Worm (Caenorhabditis elegans) whole organism, late embryonic: Measurements from ENCODE around the gene dex-1.
A peak's percentile ranks its signal among the peaks of the same experiment; 100 is the strongest.

Experiments
- C08G9.2 ChIP-seq: sonication (generic microtip); optimal IDR thresholded peaks from 2 replicates; lab custom pipeline; 2016; ENCODE audit warnings: mild to moderate bottlenecking, missing genetic modification characterization, moderate library complexity, missing compliant biosample characterization
- T23F11.4 ChIP-seq: fragments of 200-800 bp; sonication (Bioruptor generic); optimal IDR thresholded peaks from 2 replicates; lab custom pipeline; 2018; ENCODE audit warnings: mild to moderate bottlenecking, missing genetic modification characterization, missing compliant biosample characterization
- ama-1 ChIP-seq: fragments of 150-350 bp; optimal IDR thresholded peaks from 2 replicates; lab custom pipeline; 2014
- ceh-14 ChIP-seq: sonication (generic microtip); optimal IDR thresholded peaks from 2 replicates; lab custom pipeline; 2016; ENCODE audit warnings: missing genotype, missing genetic modification characterization, missing compliant biosample characterization
- ceh-19 ChIP-seq: fragments of 200-800 bp; sonication (Bioruptor generic); optimal IDR thresholded peaks from 2 replicates; lab custom pipeline; 2018; ENCODE audit warnings: mild to moderate bottlenecking, missing genetic modification characterization, missing compliant biosample characterization
- ceh-2 ChIP-seq: sonication (generic microtip); optimal IDR thresholded peaks from 2 replicates; lab custom pipeline; 2016; ENCODE audit warnings: missing genotype, missing genetic modification characterization, missing compliant biosample characterization
- ceh-22 ChIP-seq: sonication (generic microtip); optimal IDR thresholded peaks from 2 replicates; lab custom pipeline; 2017; ENCODE audit warnings: missing biosample characterization, missing genetic modification characterization
- ceh-24 ChIP-seq: sonication (generic microtip); optimal IDR thresholded peaks from 2 replicates; lab custom pipeline; 2016; ENCODE audit warnings: mild to moderate bottlenecking, missing genetic modification characterization, missing compliant biosample characterization
- ceh-30 ChIP-seq: fragments of 150-350 bp; optimal IDR thresholded peaks from 2 replicates; lab custom pipeline; 2014; ENCODE audit warnings: missing biosample characterization, missing genetic modification characterization
- ceh-45 ChIP-seq: fragments of 200-800 bp; sonication (Bioruptor generic); IDR thresholded peaks from 2 replicates; pipeline ENCODE4 v1.3.6; 2022; ENCODE audit warnings: missing genetic modification reagents, missing genetic modification characterization, missing compliant biosample characterization
- ceh-48 ChIP-seq: sonication (generic microtip); optimal IDR thresholded peaks from 2 replicates; lab custom pipeline; 2016; ENCODE audit warnings: missing genetic modification characterization, inconsistent platforms, missing compliant biosample characterization
- ceh-6 ChIP-seq: fragments of 200-800 bp; sonication (Bioruptor generic); optimal IDR thresholded peaks from 2 replicates; lab custom pipeline; 2018; ENCODE audit warnings: mild to moderate bottlenecking, missing genetic modification characterization, missing compliant biosample characterization
- ceh-9 ChIP-seq: sonication (generic microtip); optimal IDR thresholded peaks from 2 replicates; lab custom pipeline; 2016; ENCODE audit warnings: mild to moderate bottlenecking, missing genetic modification characterization, inconsistent platforms, missing compliant biosample characterization
- che-1 ChIP-seq: sonication (generic microtip); optimal IDR thresholded peaks from 2 replicates; lab custom pipeline; 2016; ENCODE audit warnings: mild to moderate bottlenecking, missing genetic modification characterization, missing compliant biosample characterization
- dmd-4 ChIP-seq: sonication (generic microtip); optimal IDR thresholded peaks from 2 replicates; lab custom pipeline; 2016; ENCODE audit warnings: borderline replicate concordance, missing genetic modification characterization, missing compliant biosample characterization
- dve-1 ChIP-seq: sonication (generic microtip); optimal IDR thresholded peaks from 2 replicates; lab custom pipeline; 2017; ENCODE audit warnings: antibody characterized with exemption, mild to moderate bottlenecking, missing genetic modification characterization, missing compliant biosample characterization
- ets-4 ChIP-seq: sonication (generic microtip); optimal IDR thresholded peaks from 2 replicates; lab custom pipeline; 2016; ENCODE audit warnings: missing genetic modification characterization, missing compliant biosample characterization
- fax-1 ChIP-seq: sonication (generic microtip); optimal IDR thresholded peaks from 2 replicates; lab custom pipeline; 2016; ENCODE audit warnings: missing genotype, missing genetic modification characterization, missing compliant biosample characterization
- fkh-10 ChIP-seq: fragments of 150-350 bp; optimal IDR thresholded peaks from 2 replicates; lab custom pipeline; 2014; ENCODE audit warnings: missing biosample characterization, missing genetic modification reagents, missing genetic modification characterization
- fkh-6 ChIP-seq: sonication (generic microtip); optimal IDR thresholded peaks from 2 replicates; lab custom pipeline; 2016; ENCODE audit warnings: missing genetic modification characterization, missing compliant biosample characterization
- gmeb-2 ChIP-seq: sonication (generic microtip); optimal IDR thresholded peaks from 2 replicates; lab custom pipeline; 2016; ENCODE audit warnings: missing genetic modification characterization, inconsistent platforms, missing compliant biosample characterization
- hlh-13 ChIP-seq: fragments of 200-800 bp; sonication (Bioruptor generic); optimal IDR thresholded peaks from 2 replicates; lab custom pipeline; 2018; ENCODE audit warnings: mild to moderate bottlenecking, missing genetic modification characterization, missing compliant biosample characterization
- hlh-15 ChIP-seq: sonication (generic microtip); optimal IDR thresholded peaks from 2 replicates; lab custom pipeline; 2016; ENCODE audit warnings: missing genetic modification characterization, missing compliant biosample characterization
- lim-6 ChIP-seq: sonication (generic microtip); optimal IDR thresholded peaks from 2 replicates; lab custom pipeline; 2016; ENCODE audit warnings: missing genetic modification characterization, missing compliant biosample characterization
- mec-3 ChIP-seq: sonication (generic microtip); optimal IDR thresholded peaks from 2 replicates; lab custom pipeline; 2016; ENCODE audit warnings: borderline replicate concordance, missing genetic modification characterization, missing compliant biosample characterization
- nfya-1 ChIP-seq: sonication (generic microtip); optimal IDR thresholded peaks from 2 replicates; lab custom pipeline; 2017; ENCODE audit warnings: missing genetic modification characterization, mild to moderate bottlenecking, missing compliant biosample characterization, antibody characterized with exemption, moderate library complexity
- nhr-232 ChIP-seq: sonication (generic microtip); optimal IDR thresholded peaks from 2 replicates; lab custom pipeline; 2016; ENCODE audit warnings: missing genetic modification characterization, missing compliant biosample characterization
- npax-4 ChIP-seq: sonication (generic microtip); optimal IDR thresholded peaks from 2 replicates; lab custom pipeline; 2016; ENCODE audit warnings: missing genetic modification characterization, missing compliant biosample characterization
- odd-2 ChIP-seq: sonication (generic microtip); optimal IDR thresholded peaks from 2 replicates; lab custom pipeline; 2017; ENCODE audit warnings: antibody characterized with exemption, mild to moderate bottlenecking, missing genetic modification characterization, missing compliant biosample characterization
- pat-9 ChIP-seq: fragments of 200-800 bp; sonication (Bioruptor generic); optimal IDR thresholded peaks from 2 replicates; lab custom pipeline; 2018; ENCODE audit warnings: mild to moderate bottlenecking, missing genetic modification characterization, moderate library complexity, missing compliant biosample characterization
- pha-2 ChIP-seq: sonication (generic microtip); optimal IDR thresholded peaks from 2 replicates; lab custom pipeline; 2017; ENCODE audit warnings: mild to moderate bottlenecking, missing genetic modification characterization, missing compliant biosample characterization
- pqm-1 ChIP-seq: sonication (generic microtip); optimal IDR thresholded peaks from 2 replicates; lab custom pipeline; 2016; ENCODE audit warnings: missing genetic modification characterization, missing compliant biosample characterization
- pros-1 ChIP-seq: fragments of 150-350 bp; optimal IDR thresholded peaks from 2 replicates; lab custom pipeline; 2014; ENCODE audit warnings: missing biosample characterization, missing genetic modification reagents, missing genetic modification characterization
- rnt-1 ChIP-seq: sonication (generic microtip); optimal IDR thresholded peaks from 2 replicates; lab custom pipeline; 2016; ENCODE audit warnings: missing genetic modification characterization, missing compliant biosample characterization
- sdc-2 ChIP-seq: sonication (generic microtip); optimal IDR thresholded peaks from 2 replicates; lab custom pipeline; 2016; ENCODE audit warnings: missing genotype, missing genetic modification characterization, missing compliant biosample characterization
- sox-2 ChIP-seq: fragments of 200-800 bp; sonication (Bioruptor generic); IDR thresholded peaks from 2 replicates; pipeline ENCODE4 v1.3.6; 2022; ENCODE audit warnings: missing genetic modification reagents, missing genetic modification characterization, missing compliant biosample characterization
- syd-9 ChIP-seq: sonication (generic microtip); optimal IDR thresholded peaks from 2 replicates; lab custom pipeline; 2016; ENCODE audit warnings: mild to moderate bottlenecking, missing genetic modification characterization, moderate library complexity, missing compliant biosample characterization
- tbx-7 ChIP-seq: sonication (generic microtip); optimal IDR thresholded peaks from 2 replicates; lab custom pipeline; 2016; ENCODE audit warnings: missing genotype, missing genetic modification characterization, missing compliant biosample characterization
- ttx-3 ChIP-seq: sonication (generic microtip); optimal IDR thresholded peaks from 2 replicates; lab custom pipeline; 2016; ENCODE audit warnings: missing genetic modification reagents, missing genetic modification characterization, missing compliant biosample characterization
- unc-55 ChIP-seq: sonication (generic microtip); optimal IDR thresholded peaks from 2 replicates; lab custom pipeline; 2017; ENCODE audit warnings: missing biosample characterization, missing genetic modification reagents, missing genetic modification characterization
- zip-5 ChIP-seq: sonication (generic microtip); optimal IDR thresholded peaks from 2 replicates; lab custom pipeline; 2016; ENCODE audit warnings: missing genetic modification characterization, missing compliant biosample characterization

dex-1 gene

DNA sequence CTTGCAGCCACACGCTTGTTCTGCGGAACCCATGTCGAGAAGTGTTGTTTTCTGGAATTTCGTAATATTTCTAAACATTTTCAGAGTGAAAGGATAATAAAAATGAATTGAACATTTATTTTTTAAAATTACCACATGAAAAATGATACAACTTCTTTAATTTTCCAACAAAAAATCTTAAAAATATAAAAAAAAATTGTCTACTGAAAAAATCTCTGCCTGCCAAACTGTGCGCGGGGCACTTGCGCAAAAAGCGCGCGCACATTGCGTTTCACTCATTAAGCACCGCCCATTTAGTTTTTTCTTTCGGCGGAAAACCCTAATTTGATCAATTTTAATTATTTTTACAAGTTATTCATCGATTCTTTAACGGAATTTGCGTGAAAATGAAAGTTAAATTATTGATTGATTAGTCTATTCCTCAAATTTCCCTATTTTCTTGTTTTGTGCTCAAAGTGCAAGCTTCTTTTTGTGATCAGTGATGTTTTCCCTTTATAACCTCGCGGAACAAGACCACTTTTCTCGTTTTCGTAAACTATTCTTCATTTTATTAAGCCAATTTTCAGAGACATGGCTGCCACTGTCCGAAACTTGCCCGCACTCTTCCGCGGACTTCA lies 29.1 kb downstream of the dex-1 start, which contains the start of the genes nmad-1 and hach-1 (continued):
- peak; percentile 81 for TF ChIP-seq rnt-1 (tag; lab: Kevin White, UChicago)
- TF ChIP-seq ama-1 (lab: Kevin White, UChicago), result no peak
- TF ChIP-seq ceh-2, result peak; percentile 96
- peak; percentile 90 for TF ChIP-seq gmeb-2
- peak; percentile 67 for TF ChIP-seq ceh-48 (tag; lab: Kevin White, UChicago)
- TF ChIP-seq ceh-24, result peak; percentile 82
- TF ChIP-seq nfya-1 (tag; lab: Kevin White, UChicago), result peak; percentile 87
- TF ChIP-seq ets-4 (tag; lab: Kevin White, UChicago), result peak; percentile 90
- TF ChIP-seq mec-3 (tag; lab: Kevin White, UChicago), result peak; percentile 2
- TF ChIP-seq zip-5 (tag; lab: Kevin White, UChicago), result peak; percentile 90
- TF ChIP-seq ceh-19 (GFP tag; lab: Kevin White, UChicago), result peak; percentile 92
- peak; percentile 84 for TF ChIP-seq fkh-6 (tag; lab: Kevin White, UChicago)
- TF ChIP-seq ceh-6 (GFP tag; lab: Kevin White, UChicago), result peak; percentile 73
- peak; percentile 67 for TF ChIP-seq ceh-9 (tag; lab: Kevin White, UChicago)
- TF ChIP-seq lim-6 (tag; lab: Kevin White, UChicago), result peak; percentile 54
- no peak for TF ChIP-seq ceh-22 (tag; lab: Kevin White, UChicago)
- TF ChIP-seq fax-1 (tag; lab: Kevin White, UChicago), result peak; percentile 93
- TF ChIP-seq fkh-10 (GFP tag; lab: Kevin White, UChicago), result no peak
- TF ChIP-seq ceh-45 (GFP tag; lab: Robert Waterston, UW), result peak; percentile 75
- peak; percentile 56 for TF ChIP-seq dmd-4
- peak; percentile 68 for TF ChIP-seq sdc-2 (tag; lab: Kevin White, UChicago)
- peak; percentile 88 for TF ChIP-seq syd-9
- peak; percentile 77 for TF ChIP-seq nhr-232
- TF ChIP-seq pros-1 (tag; lab: Kevin White, UChicago), result no peak
- peak; percentile 89 for TF ChIP-seq npax-4 (tag; lab: Kevin White, UChicago)
- TF ChIP-seq che-1 (tag; lab: Kevin White, UChicago), result peak; percentile 89
- peak; percentile 75 for TF ChIP-seq C08G9.2 (tag; lab: Kevin White, UChicago)
- peak; percentile 94 for TF ChIP-seq pat-9
- peak; percentile 53 for TF ChIP-seq tbx-7 (tag; lab: Kevin White, UChicago)
- no peak for TF ChIP-seq unc-55 (GFP tag; lab: Kevin White, UChicago)
- peak; percentile 77 for TF ChIP-seq ceh-30
- peak; percentile 91 for TF ChIP-seq pha-2 (tag; lab: Kevin White, UChicago)
- TF ChIP-seq, all 69 proteins: peak for 59

DNA sequence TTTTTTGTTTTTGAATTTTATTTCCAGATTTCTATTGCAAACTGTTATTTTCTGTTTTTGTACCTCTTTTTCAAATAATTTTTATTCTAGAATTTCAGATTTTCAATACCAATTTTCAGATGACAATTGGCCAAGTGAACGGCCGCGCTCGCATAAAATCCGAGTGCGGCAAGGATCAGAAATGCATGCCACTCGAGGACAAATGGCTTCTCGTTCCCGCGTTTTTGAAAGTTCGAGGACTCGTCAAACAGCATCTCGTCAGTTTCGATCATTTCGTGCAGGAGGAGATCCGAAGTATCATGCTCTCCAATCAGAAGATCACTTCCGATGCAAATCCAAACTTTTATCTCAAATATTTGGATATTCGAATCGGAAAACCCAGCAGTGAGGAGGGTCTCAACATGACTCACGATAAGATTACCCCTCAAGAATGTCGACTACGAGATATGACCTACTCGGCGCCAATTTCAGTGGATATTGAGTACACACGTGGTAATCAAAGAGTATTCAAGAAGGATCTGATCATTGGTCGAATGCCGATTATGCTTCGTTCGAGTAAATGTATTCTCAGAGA lies 31.4 kb downstream of the dex-1 start, which contains the start of gene rpc-2:
rpc-2 (plus strand) TSS at position 120 of the 574 bp plus-strand sequence.
- TF ChIP-seq ama-1 (lab: Kevin White, UChicago) (no peak), lim-6 (tag; lab: Kevin White, UChicago) (no peak), C08G9.2 (tag; lab: Kevin White, UChicago) (no peak), ceh-14 (tag; lab: Kevin White, UChicago) (no peak), sox-2 (GFP tag; lab: Robert Waterston, UW) (no peak), che-1 (tag; lab: Kevin White, UChicago) (no peak), syd-9 (no peak), pqm-1 (tag; lab: Kevin White, UChicago) (no peak), T23F11.4 (GFP tag; lab: Kevin White, UChicago) (no peak), ceh-22 (tag; lab: Kevin White, UChicago) (no peak), ceh-30 (no peak), ets-4 (tag; lab: Kevin White, UChicago) (no peak), hlh-13 (GFP tag; lab: Kevin White, UChicago) (no peak), hlh-15 (tag; lab: Kevin White, UChicago) (no peak), unc-55 (GFP tag; lab: Kevin White, UChicago) (no peak), dve-1 (tag; lab: Kevin White, UChicago) (no peak), ttx-3 (tag; lab: Kevin White, UChicago) (no peak), odd-2 (tag; lab: Kevin White, UChicago) (no peak)
